Fruit fly (Drosophila melanogaster): ENCODE measurements around the gene CG33099.

The CG33099 gene

DNA sequence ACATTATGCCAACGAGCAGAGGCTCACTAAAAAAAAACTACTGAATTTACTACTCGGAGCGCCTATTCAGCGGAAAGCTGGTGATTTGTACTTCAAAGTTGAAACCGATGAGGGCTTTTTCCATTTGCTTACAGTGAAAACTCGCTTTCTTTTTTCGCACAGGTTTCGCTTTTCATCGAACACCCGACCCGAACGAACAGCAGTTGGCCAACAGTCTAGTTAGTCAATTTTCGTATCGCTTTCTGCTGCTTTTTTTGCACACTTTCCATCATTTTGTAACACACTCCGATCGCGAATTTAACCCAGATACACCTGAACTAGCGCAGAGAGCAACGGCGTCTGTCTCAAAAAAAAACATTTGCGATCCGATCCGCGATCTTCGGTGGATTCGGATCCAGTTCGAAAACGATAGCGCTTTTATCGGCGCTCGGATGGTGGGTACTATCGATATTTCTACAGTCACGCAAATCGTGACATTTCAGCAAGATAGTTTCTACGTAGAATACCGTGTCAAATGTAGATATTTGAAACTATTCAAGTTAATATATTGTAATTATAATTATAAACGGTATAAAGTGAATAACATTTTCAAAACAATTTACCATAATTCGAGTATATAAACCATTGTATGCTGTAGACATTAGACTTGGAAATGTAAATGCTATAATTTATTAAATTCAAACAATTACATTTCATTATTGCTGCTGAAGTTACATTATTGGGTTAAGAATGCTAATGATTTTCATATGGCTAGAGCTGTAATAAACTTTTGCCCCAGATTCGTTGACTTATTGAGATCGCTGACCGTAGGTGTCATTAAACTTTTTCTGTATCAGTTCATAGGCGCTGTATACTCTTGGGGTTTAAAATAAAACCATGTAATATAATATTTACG lies 1.9 kb downstream of the CG33099 start, which contains the start of gene CG5346 (continued):
- TF ChIP-seq dan (GFP tag; IDR thresholded peaks at IDR 0.05) (no peak), Meics (GFP tag; optimal IDR thresholded peaks at IDR 0.05) (no peak), CG15514 (GFP tag; optimal IDR thresholded peaks at IDR 0.05) (peak; percentile 99), Poxn (GFP tag; IDR thresholded peaks at IDR 0.05) (no peak), CG14014 (GFP tag; IDR thresholded peaks at IDR 0.05) (no peak), Sry-δ (GFP tag; optimal IDR thresholded peaks at IDR 0.05) (peak; percentile 60), bab2 (GFP tag; optimal IDR thresholded peaks at IDR 0.05) (no peak), CG3995 (GFP tag; optimal IDR thresholded peaks at IDR 0.05) (peak; percentile 97), ci (GFP tag; IDR thresholded peaks at IDR 0.05) (no peak; the same call in 2 of the 3 replicates), jing (GFP tag; optimal IDR thresholded peaks at IDR 0.05) (no peak), CG11093 (GFP tag; IDR thresholded peaks at IDR 0.05) (no peak), dmrt99B (tag; optimal IDR thresholded peaks at IDR 0.05) (no peak), hbn (GFP tag; IDR thresholded peaks at IDR 0.05; ENCODE audit: partially characterized antibody) (peak; percentile 84), CG4424 (GFP tag; optimal IDR thresholded peaks at IDR 0.05) (no peak), zfh2 (GFP tag; optimal IDR thresholded peaks at IDR 0.05) (no peak), CG2712 (tag; optimal IDR thresholded peaks at IDR 0.05) (no peak), luna (GFP tag; optimal IDR thresholded peaks at IDR 0.05) (no peak), so (GFP tag; IDR thresholded peaks at IDR 0.05) (no peak), PHDP (tag; optimal IDR thresholded peaks at IDR 0.05) (no peak), CG10267 (tag; optimal IDR thresholded peaks at IDR 0.05) (no peak), CG6654 (GFP tag; optimal IDR thresholded peaks at IDR 0.05) (no peak), CG8281 (tag; optimal IDR thresholded peaks at IDR 0.05) (no peak), Dfd (GFP tag; optimal IDR thresholded peaks at IDR 0.05) (no peak), phol (tag; optimal IDR thresholded peaks at IDR 0.05) (no peak), salm (tag; optimal IDR thresholded peaks at IDR 0.05) (no peak), CG4282 (GFP tag; optimal IDR thresholded peaks at IDR 0.05) (no peak), crol (GFP tag; IDR thresholded peaks at IDR 0.05) (peak; percentile 16), NK7.1 (GFP tag; optimal IDR thresholded peaks at IDR 0.05) (no peak), zen2 (GFP tag; IDR thresholded peaks at IDR 0.05; ENCODE audit: partially characterized antibody) (peak; percentile 36; the same call in 2 of the 3 replicates), sd (tag; optimal IDR thresholded peaks at IDR 0.05) (peak; percentile 50), CG6765 (GFP tag; optimal IDR thresholded peaks at IDR 0.05) (no peak), CG30020 (tag; optimal IDR thresholded peaks at IDR 0.05) (no peak), en (GFP tag; optimal IDR thresholded peaks at IDR 0.05) (no peak), grn (GFP tag; optimal IDR thresholded peaks at IDR 0.05) (peak; percentile 67), Taf1 (GFP tag; IDR thresholded peaks at IDR 0.05) (no peak)

DNA sequence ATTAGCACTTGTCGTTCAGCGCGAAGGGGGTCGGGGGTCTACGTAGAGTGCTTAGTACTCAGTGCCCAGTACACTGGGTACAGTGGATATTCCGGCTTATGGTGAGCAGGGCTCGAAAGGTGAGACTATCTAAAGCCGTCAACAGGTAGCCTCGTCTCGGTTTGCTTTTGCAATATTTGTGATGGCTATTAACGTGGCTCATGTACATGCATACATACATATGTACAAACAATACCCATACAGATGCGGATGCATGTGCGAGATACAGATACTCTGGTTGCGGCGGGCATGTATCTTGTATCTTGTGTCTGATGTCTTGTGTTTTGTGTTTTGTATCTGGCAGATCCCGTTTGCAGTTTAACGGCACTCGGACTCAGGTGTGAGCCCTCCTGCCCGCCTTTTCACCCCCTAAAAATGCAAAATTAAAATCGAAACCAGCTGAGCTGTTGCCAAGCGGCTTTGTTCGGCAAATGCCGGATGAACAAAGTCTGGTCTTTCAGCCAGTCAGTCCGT lies 2.7 kb downstream of the CG33099 start:
- TF ChIP-seq ttk (GFP tag; IDR thresholded peaks at IDR 0.05) (0 out of 2 replicates have a peak, but pooled peaks have one; percentile 13), Gsc (GFP tag; IDR thresholded peaks at IDR 0.05) (no peak), pzg (GFP tag; optimal IDR thresholded peaks at IDR 0.05) (no peak), br (optimal IDR thresholded peaks at IDR 0.05) (no peak), tio (GFP tag; optimal IDR thresholded peaks at IDR 0.05) (no peak), CG7357 (GFP tag; IDR thresholded peaks at IDR 0.05) (no peak), CG15479 (GFP tag; optimal IDR thresholded peaks at IDR 0.05) (peak; percentile 36), Med (GFP tag) (no peak), CG31365 (tag; optimal IDR thresholded peaks at IDR 0.05) (no peak), CG8281 (tag; optimal IDR thresholded peaks at IDR 0.05) (no peak), Lhr (GFP tag; optimal IDR thresholded peaks at IDR 0.05) (no peak), tll (GFP tag; optimal IDR thresholded peaks at IDR 0.05) (peak in 1 of 2 experiments; percentile 53), CG17385 (GFP tag; optimal IDR thresholded peaks at IDR 0.05) (no peak), Myb (GFP tag; optimal IDR thresholded peaks at IDR 0.05) (no peak), CG18011 (GFP tag; optimal IDR thresholded peaks at IDR 0.05) (peak; percentile 64), CG6175 (GFP tag; IDR thresholded peaks at IDR 0.05) (no peak), CG1792 (GFP tag; optimal IDR thresholded peaks at IDR 0.05) (no peak)

Data from whole organism, embryonic.